Fruit fly (Drosophila melanogaster) whole organism, embryonic: ENCODE measurements around the gene heph.

ENCODE experiments used
- Atf3 ChIP-seq: fragments of 200-800 bp; sonication (Bioruptor generic); optimal IDR thresholded peaks from 3 replicates; lab custom pipeline; 2016; ENCODE audit warnings: missing biosample characterization, missing genetic modification characterization
- Bteb2 ChIP-seq: fragments of 200-800 bp; sonication (Bioruptor generic); optimal IDR thresholded peaks from 2 replicates; lab custom pipeline; 2016; ENCODE audit warnings: missing biosample characterization, missing genetic modification characterization
- CG12219 ChIP-seq: fragments of 200-800 bp; sonication (Bioruptor generic); optimal IDR thresholded peaks from 3 replicates; lab custom pipeline; 2018; ENCODE audit warnings: missing biosample characterization, mild to moderate bottlenecking, missing genetic modification characterization
- CG13624 ChIP-seq: fragments of 200-800 bp; sonication (Bioruptor generic); optimal IDR thresholded peaks from 2 replicates; lab custom pipeline; 2016; ENCODE audit warnings: missing biosample characterization, missing genetic modification characterization
- CG14860 ChIP-seq: fragments of 200-800 bp; sonication (Bioruptor generic); IDR thresholded peaks from 3 replicates; pipeline ENCODE4 v1.3.6; 2022; ENCODE audit warnings: missing biosample characterization, missing genetic modification characterization; ENCODE audit not compliant: partially characterized antibody
- CG3281 ChIP-seq: fragments of 200-800 bp; sonication (Bioruptor generic); optimal IDR thresholded peaks from 3 replicates; lab custom pipeline; 2017; ENCODE audit warnings: missing biosample characterization, mild to moderate bottlenecking, missing genetic modification characterization
- CG5953 ChIP-seq: fragments of 200-800 bp; sonication (Bioruptor generic); IDR thresholded peaks from 2 replicates; pipeline ENCODE4 v1.3.6; 2022; ENCODE audit warnings: missing biosample characterization, missing genetic modification characterization
- CG8478 ChIP-seq: fragments of >200 bp; optimal IDR thresholded peaks from 2 replicates; lab custom pipeline; 2018
- Dfd ChIP-seq, 2 experiments: fragments of >200 bp; optimal IDR thresholded peaks; 2 replicates each; lab custom pipeline; 2017; ENCODE audit warnings: missing biosample characterization in 2 of 2, missing genetic modification characterization in 2 of 2
- Dll ChIP-seq: fragments of 200-800 bp; sonication (Bioruptor generic); IDR thresholded peaks from 4 replicates; pipeline ENCODE4 v1.3.6; 2022; ENCODE audit warnings: missing biosample characterization, missing genetic modification characterization; ENCODE audit not compliant: partially characterized antibody
- fd3F ChIP-seq: fragments of 200-800 bp; sonication (Bioruptor generic); optimal IDR thresholded peaks from 2 replicates; lab custom pipeline; 2018; ENCODE audit warnings: missing biosample characterization, mild to moderate bottlenecking, missing genetic modification characterization, moderate library complexity
- hth ChIP-seq: fragments of >200 bp; optimal IDR thresholded peaks from 2 replicates; lab custom pipeline; 2017; ENCODE audit warnings: inconsistent platforms
- maf-S ChIP-seq: fragments of 200-800 bp; sonication (Bioruptor generic); optimal IDR thresholded peaks from 2 replicates; lab custom pipeline; 2016; ENCODE audit warnings: missing biosample characterization, missing genetic modification characterization

DNA sequence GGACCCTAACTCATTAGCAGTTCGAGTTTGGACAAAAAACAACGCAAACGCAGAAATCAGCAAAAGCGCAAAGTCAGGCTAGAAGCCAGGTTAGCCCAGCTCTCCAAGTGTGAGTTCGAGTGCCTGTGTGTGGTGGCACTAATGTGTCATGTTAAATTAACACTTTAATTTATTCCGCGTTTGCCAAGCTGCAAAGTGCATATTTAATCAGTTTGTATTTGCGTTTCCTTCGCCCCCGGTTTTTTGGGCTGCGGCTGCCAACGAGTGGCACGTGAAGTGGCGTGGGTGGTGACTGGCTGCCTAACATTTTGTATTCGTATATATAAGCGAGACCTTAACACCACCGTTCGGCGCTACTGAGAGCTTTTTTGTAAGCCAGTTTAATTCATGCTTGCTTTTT, 13.8 kb upstream of the heph start:
- no peak for TF ChIP-seq Dfd (GFP tag; optimal IDR thresholded peaks at IDR 0.05; lab: Kevin White, UChicago)
- TF ChIP-seq fd3F (GFP tag; lab: Kevin White, UChicago) = no peak
- no peak for TF ChIP-seq CG12219 (GFP tag; lab: Kevin White, UChicago)
- no peak for TF ChIP-seq Dll (GFP tag; lab: Robert Waterston, UW)
- no peak for TF ChIP-seq maf-S
- no peak for TF ChIP-seq CG5953 (GFP tag; lab: Robert Waterston, UW)
- no peak for TF ChIP-seq CG3281 (GFP tag; lab: Kevin White, UChicago)
- no peak for TF ChIP-seq CG13624 (GFP tag; lab: Kevin White, UChicago)
- no peak for TF ChIP-seq Bteb2 (GFP tag; lab: Kevin White, UChicago)
- TF ChIP-seq hth = no peak
- no peak for TF ChIP-seq CG8478 (lab: Kevin White, UChicago)
- TF ChIP-seq Atf3 (GFP tag; lab: Kevin White, UChicago) = no peak
- TF ChIP-seq CG14860 (GFP tag; lab: Robert Waterston, UW) = no peak
